Fruit fly (Drosophila melanogaster): Measurements from ENCODE around the gene SNF4Agamma.

The SNF4Agamma gene

dm6 chr3R:21111046-21111480, 29.5 kb upstream of the SNF4Agamma start, which contains the start of gene Rab11 (continued):
- TF ChIP-seq Drgx (GFP tag; IDR thresholded peaks at IDR 0.05) (no peak), sd (tag; optimal IDR thresholded peaks at IDR 0.05) (peak; percentile 21), CG10654 (GFP tag; optimal IDR thresholded peaks at IDR 0.05) (peak; percentile 9), Hand (GFP tag; optimal IDR thresholded peaks at IDR 0.05) (no peak), pfk (GFP tag; optimal IDR thresholded peaks at IDR 0.05) (no peak), CG11560 (tag; IDR thresholded peaks at IDR 0.05) (no peak), CG15269 (tag; optimal IDR thresholded peaks at IDR 0.05) (peak; percentile 45), CG10209 (GFP tag; optimal IDR thresholded peaks at IDR 0.05) (peak; percentile 38), CG2202 (tag; optimal IDR thresholded peaks at IDR 0.05) (no peak), NK7.1 (GFP tag; optimal IDR thresholded peaks at IDR 0.05) (no peak), unc-4 (GFP tag; IDR thresholded peaks at IDR 0.05; ENCODE audit: partially characterized antibody) (peak; percentile 84), CG10366 (GFP tag; IDR thresholded peaks at IDR 0.05) (peak; percentile 28), CG13624 (GFP tag; optimal IDR thresholded peaks at IDR 0.05) (peak; percentile 35), croc (GFP tag; conservative IDR thresholded peaks at IDR 0.05) (no peak), dimm (GFP tag; IDR thresholded peaks at IDR 0.05) (no peak), Abd-B (GFP tag; optimal IDR thresholded peaks at IDR 0.05) (peak; percentile 66), Trl (optimal IDR thresholded peaks at IDR 0.05) (no peak), Trl (GFP tag; optimal IDR thresholded peaks at IDR 0.05) (no peak), trh (GFP tag; optimal IDR thresholded peaks at IDR 0.05) (no peak), twi (tag; optimal IDR thresholded peaks at IDR 0.05) (peak; percentile 11), tna (GFP tag; IDR thresholded peaks at IDR 0.05; ENCODE audit: partially characterized antibody) (peak; percentile 67), jumu (GFP tag; optimal IDR thresholded peaks at IDR 0.05) (peak; percentile 25), ato (GFP tag; IDR thresholded peaks at IDR 0.05; ENCODE audit: partially characterized antibody) (peak; percentile 17; the same call in 1 of the 2 replicates), Mrtf (GFP tag; IDR thresholded peaks at IDR 0.05) (no peak), YL-1 (GFP tag; optimal IDR thresholded peaks at IDR 0.05) (peak; percentile 76), CG15479 (GFP tag; optimal IDR thresholded peaks at IDR 0.05) (no peak), Atf6 (GFP tag; IDR thresholded peaks at IDR 0.05) (peak; percentile 55; the same call in 1 of the 2 replicates), CG5953 (GFP tag; IDR thresholded peaks at IDR 0.05) (no peak), abd-A (tag; optimal IDR thresholded peaks at IDR 0.05) (no peak), Hr78 (GFP tag; optimal IDR thresholded peaks at IDR 0.05) (no peak), al (GFP tag; IDR thresholded peaks at IDR 0.05) (peak; percentile 38; the same call in 1 of the 2 replicates), Kr (GFP tag; optimal IDR thresholded peaks at IDR 0.05) (no peak), Dfd (GFP tag; optimal IDR thresholded peaks at IDR 0.05) (no peak), CG11456 (GFP tag; IDR thresholded peaks at IDR 0.05) (0 out of 3 replicates have a peak, but pooled peaks have one; percentile 45), CG32772 (GFP tag; IDR thresholded peaks at IDR 0.05) (no peak), pum (GFP tag; optimal IDR thresholded peaks at IDR 0.05) (peak; percentile 52), lov (optimal IDR thresholded peaks at IDR 0.05) (no peak), lov (GFP tag; IDR thresholded peaks at IDR 0.05) (no peak), CG18262 (tag; optimal IDR thresholded peaks at IDR 0.05) (peak; percentile 63), CG1529 (GFP tag; optimal IDR thresholded peaks at IDR 0.05) (no peak), CG18599 (GFP tag; optimal IDR thresholded peaks at IDR 0.05) (peak; percentile 54), CG14860 (GFP tag; IDR thresholded peaks at IDR 0.05; ENCODE audit: partially characterized antibody) (peak; percentile 86), Camta (GFP tag; optimal IDR thresholded peaks at IDR 0.05) (peak; percentile 23), CG30403 (GFP tag; optimal IDR thresholded peaks at IDR 0.05) (peak; percentile 75), CG13424 (tag; optimal IDR thresholded peaks at IDR 0.05) (peak; percentile 59), CG6654 (GFP tag; optimal IDR thresholded peaks at IDR 0.05) (no peak), eyg (GFP tag; optimal IDR thresholded peaks at IDR 0.05) (no peak), CG1832 (GFP tag; optimal IDR thresholded peaks at IDR 0.05) (no peak), fru (optimal IDR thresholded peaks at IDR 0.05) (no peak), Sry-δ (GFP tag; optimal IDR thresholded peaks at IDR 0.05) (peak; percentile 91), CG1792 (GFP tag; optimal IDR thresholded peaks at IDR 0.05) (no peak), CG8924 (tag; optimal IDR thresholded peaks at IDR 0.05) (peak; percentile 73)
